Fruit fly (Drosophila melanogaster): ENCODE data around the gene Gug.
A peak's percentile ranks its signal among the peaks of the same experiment; 100 is the strongest.

Gug gene

DNA sequence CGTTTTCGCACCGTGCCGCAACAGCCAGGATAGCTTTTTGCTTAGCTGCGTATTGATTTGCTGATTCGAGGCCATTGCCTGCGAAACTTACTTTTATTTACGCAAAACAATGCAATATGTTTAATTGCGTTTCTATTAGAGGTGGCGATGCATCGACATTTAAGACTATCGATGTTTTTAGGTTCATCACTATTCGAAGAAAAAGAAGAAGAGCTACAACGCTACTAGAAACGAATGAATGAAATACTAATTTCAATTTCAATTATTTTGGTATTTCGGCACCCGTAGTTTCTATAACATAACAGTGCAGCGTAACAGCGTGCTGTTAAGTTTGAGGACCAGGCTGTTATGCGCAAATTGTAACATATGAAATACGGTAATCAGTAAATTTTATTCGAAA is 44.6 kb upstream of the Gug start, which contains the start of the genes Tpt, mkg-p and CG13667 (continued):
- no peak for TF ChIP-seq prd (optimal IDR thresholded peaks at IDR 0.05)
- 0 out of 3 replicates have a peak, but pooled peaks have one; percentile 21 for TF ChIP-seq prd (GFP tag; IDR thresholded peaks at IDR 0.05)
- no peak for TF ChIP-seq Ssrp (tag; optimal IDR thresholded peaks at IDR 0.05)
- no peak for TF ChIP-seq CG3847 (GFP tag; IDR thresholded peaks at IDR 0.05)
- no peak for TF ChIP-seq bsh (GFP tag; optimal IDR thresholded peaks at IDR 0.05)
- no peak for TF ChIP-seq C15 (GFP tag; IDR thresholded peaks at IDR 0.05)
- no peak for TF ChIP-seq dati (GFP tag; IDR thresholded peaks at IDR 0.05)
- TF ChIP-seq CG9797 (GFP tag; optimal IDR thresholded peaks at IDR 0.05), result peak; percentile 82
- TF ChIP-seq ato (GFP tag; IDR thresholded peaks at IDR 0.05; ENCODE audit: partially characterized antibody), result peak; percentile 42; the same call in 1 of the 2 replicates
- no peak for TF ChIP-seq CG6272 (GFP tag; IDR thresholded peaks at IDR 0.05)
- peak; percentile 54 for TF ChIP-seq NC2β (GFP tag; optimal IDR thresholded peaks at IDR 0.05)
- TF ChIP-seq pzg (GFP tag; optimal IDR thresholded peaks at IDR 0.05), result peak; percentile 97
- peak; percentile 52; the same call in 1 of the 2 replicates for TF ChIP-seq CG42726 (GFP tag; IDR thresholded peaks at IDR 0.05; ENCODE audit: partially characterized antibody)
- TF ChIP-seq run (tag; optimal IDR thresholded peaks at IDR 0.05), result no peak
- peak; percentile 16 for TF ChIP-seq Lhr (GFP tag; optimal IDR thresholded peaks at IDR 0.05)
- TF ChIP-seq fru (optimal IDR thresholded peaks at IDR 0.05), result no peak
- TF ChIP-seq CG10267 (tag; optimal IDR thresholded peaks at IDR 0.05), result peak; percentile 68
- no peak for TF ChIP-seq CG7556 (GFP tag; optimal IDR thresholded peaks at IDR 0.05)
- peak; percentile 74 for TF ChIP-seq CG30020 (tag; optimal IDR thresholded peaks at IDR 0.05)
- TF ChIP-seq Dref (GFP tag; IDR thresholded peaks at IDR 0.05), result peak; percentile 87
- no peak for TF ChIP-seq fd102C (GFP tag; optimal IDR thresholded peaks at IDR 0.05)
- TF ChIP-seq btn (GFP tag; optimal IDR thresholded peaks at IDR 0.05), result no peak
- TF ChIP-seq vvl (GFP tag; IDR thresholded peaks at IDR 0.05), result peak; percentile 64
- TF ChIP-seq CG18764 (GFP tag; optimal IDR thresholded peaks at IDR 0.05), result no peak
- peak; percentile 63; the same call in 2 of the 3 replicates for TF ChIP-seq Doc3 (GFP tag; IDR thresholded peaks at IDR 0.05; ENCODE audit: partially characterized antibody)
- TF ChIP-seq slou (GFP tag; optimal IDR thresholded peaks at IDR 0.05), result no peak
- TF ChIP-seq NC2α (GFP tag; optimal IDR thresholded peaks at IDR 0.05), result no peak
- TF ChIP-seq CG14710 (tag; optimal IDR thresholded peaks at IDR 0.05), result peak; percentile 70
- TF ChIP-seq CG12744 (GFP tag; optimal IDR thresholded peaks at IDR 0.05), result peak; percentile 14
- TF ChIP-seq eve (GFP tag; optimal IDR thresholded peaks at IDR 0.05), result no peak
- peak; percentile 58 for TF ChIP-seq dm (GFP tag; optimal IDR thresholded peaks at IDR 0.05)
- TF ChIP-seq CG4854 (GFP tag; optimal IDR thresholded peaks at IDR 0.05), result no peak
- peak; percentile 89 for TF ChIP-seq Opbp (GFP tag; IDR thresholded peaks at IDR 0.05; ENCODE audit: partially characterized antibody)
- peak; percentile 8; the same call in 1 of the 2 replicates for TF ChIP-seq Xrp1 (GFP tag; IDR thresholded peaks at IDR 0.05)
- TF ChIP-seq amos (GFP tag; IDR thresholded peaks at IDR 0.05; ENCODE audit: partially characterized antibody), result peak; percentile 91
- TF ChIP-seq Camta (GFP tag; optimal IDR thresholded peaks at IDR 0.05), result no peak
- TF ChIP-seq Bgb (GFP tag; IDR thresholded peaks at IDR 0.05; ENCODE audit: partially characterized antibody), result peak; percentile 84
- no peak for TF ChIP-seq CG32767 (GFP tag; IDR thresholded peaks at IDR 0.05)
- TF ChIP-seq CG6683 (GFP tag; optimal IDR thresholded peaks at IDR 0.05), result no peak
- TF ChIP-seq sisA (GFP tag; IDR thresholded peaks at IDR 0.05), result no peak
- no peak for TF ChIP-seq CG8388 (GFP tag; optimal IDR thresholded peaks at IDR 0.05)
- TF ChIP-seq CG34224 (GFP tag; IDR thresholded peaks at IDR 0.05; ENCODE audit: partially characterized antibody), result peak; percentile 81
- no peak for TF ChIP-seq tup (GFP tag; optimal IDR thresholded peaks at IDR 0.05)
- peak in 1 of 2 experiments; percentile 16 for TF ChIP-seq crp (GFP tag; optimal IDR thresholded peaks at IDR 0.05)
- TF ChIP-seq CG8924 (tag; optimal IDR thresholded peaks at IDR 0.05), result peak; percentile 53
- TF ChIP-seq CG7786 (GFP tag; optimal IDR thresholded peaks at IDR 0.05), result no peak
- TF ChIP-seq bigmax (GFP tag; optimal IDR thresholded peaks at IDR 0.05), result no peak
- TF ChIP-seq gt (GFP tag; IDR thresholded peaks at IDR 0.05), result no peak
- peak; percentile 68 for TF ChIP-seq trem (tag; optimal IDR thresholded peaks at IDR 0.05)
- TF ChIP-seq zen2 (GFP tag; IDR thresholded peaks at IDR 0.05; ENCODE audit: partially characterized antibody), result peak; percentile 35; the same call in 1 of the 3 replicates

All from whole organism, embryonic.